Fruit fly (Drosophila melanogaster): ENCODE measurements around the gene ttm2.

ttm2 gene

DNA sequence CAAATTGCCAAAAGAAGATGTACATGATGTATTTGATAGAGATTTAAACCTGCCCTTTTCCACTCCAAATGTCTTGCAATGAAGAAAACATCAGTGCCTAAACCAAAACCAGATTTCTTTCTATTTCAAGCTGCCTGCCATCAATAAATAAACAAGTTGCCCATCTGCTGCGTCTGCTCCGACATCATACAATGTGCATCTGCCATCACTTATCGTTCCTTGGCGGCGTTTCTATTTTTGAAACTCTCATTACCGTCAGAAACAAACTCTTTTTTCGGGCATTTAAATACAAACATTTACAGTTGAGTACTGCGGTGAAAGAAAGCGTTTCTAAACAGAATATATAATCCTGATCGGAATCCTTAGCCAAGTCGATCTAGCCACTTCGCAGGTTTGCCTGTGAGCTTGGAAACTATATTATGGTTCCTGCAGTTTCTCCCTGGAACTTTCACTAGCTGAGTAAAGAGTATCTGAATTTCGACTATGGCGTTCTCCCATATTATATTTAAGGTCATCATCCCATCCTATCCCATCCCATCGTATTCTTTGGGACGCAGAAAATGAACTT lies 20.0 kb downstream of the ttm2 start (continued):
- peak; percentile 21; the same call in 1 of the 2 replicates for TF ChIP-seq vvl (GFP tag; IDR thresholded peaks at IDR 0.05)
- no peak for TF ChIP-seq CG18476 (GFP tag; optimal IDR thresholded peaks at IDR 0.05)
- no peak for TF ChIP-seq cad (GFP tag; optimal IDR thresholded peaks at IDR 0.05)
- peak; percentile 13 for TF ChIP-seq nerfin-1 (tag; optimal IDR thresholded peaks at IDR 0.05)
- no peak for TF ChIP-seq CG12155 (GFP tag; optimal IDR thresholded peaks at IDR 0.05)
- TF ChIP-seq Sox102F (GFP tag; optimal IDR thresholded peaks at IDR 0.05), result no peak
- no peak for TF ChIP-seq vnd (GFP tag; IDR thresholded peaks at IDR 0.05; ENCODE audit: partially characterized antibody)
- TF ChIP-seq Xbp1 (GFP tag; optimal IDR thresholded peaks at IDR 0.05), result peak; percentile 16
- no peak for TF ChIP-seq BEAF-32 (GFP tag; optimal IDR thresholded peaks at IDR 0.05)
- TF ChIP-seq crc (GFP tag; optimal IDR thresholded peaks at IDR 0.05), result no peak
- TF ChIP-seq HLH3B (GFP tag; IDR thresholded peaks at IDR 0.05), result no peak
- no peak for TF ChIP-seq ERR (GFP tag; optimal IDR thresholded peaks at IDR 0.05)
- TF ChIP-seq Six4 (GFP tag; optimal IDR thresholded peaks at IDR 0.05), result no peak
- TF ChIP-seq CG1024 (GFP tag; IDR thresholded peaks at IDR 0.05), result no peak
- no peak for TF ChIP-seq CG5953 (GFP tag; IDR thresholded peaks at IDR 0.05)
- no peak for TF ChIP-seq Dp (GFP tag; optimal IDR thresholded peaks at IDR 0.05)
- TF ChIP-seq CG3281 (GFP tag; optimal IDR thresholded peaks at IDR 0.05), result no peak
- no peak for TF ChIP-seq trh (GFP tag; optimal IDR thresholded peaks at IDR 0.05)
- no peak for TF ChIP-seq p53 (GFP tag; optimal IDR thresholded peaks at IDR 0.05)
- TF ChIP-seq Fer3 (tag; optimal IDR thresholded peaks at IDR 0.05), result no peak
- no peak for TF ChIP-seq CG6272 (GFP tag; IDR thresholded peaks at IDR 0.05)
- no peak for TF ChIP-seq CG4707 (GFP tag; optimal IDR thresholded peaks at IDR 0.05)
- TF ChIP-seq CG30403 (GFP tag; optimal IDR thresholded peaks at IDR 0.05), result no peak
- TF ChIP-seq Oli (tag; optimal IDR thresholded peaks at IDR 0.05), result peak; percentile 39
- no peak for TF ChIP-seq tgo (GFP tag; IDR thresholded peaks at IDR 0.05)
- TF ChIP-seq ham (GFP tag; IDR thresholded peaks at IDR 0.05), result no peak
- no peak for TF ChIP-seq toy (GFP tag; IDR thresholded peaks at IDR 0.05)
- no peak for TF ChIP-seq CG9215 (GFP tag; IDR thresholded peaks at IDR 0.05)
- no peak for TF ChIP-seq pros (GFP tag; optimal IDR thresholded peaks at IDR 0.05)
- peak; percentile 70 for TF ChIP-seq CG14710 (tag; optimal IDR thresholded peaks at IDR 0.05)
- TF ChIP-seq stc (GFP tag; IDR thresholded peaks at IDR 0.05), result no peak
- TF ChIP-seq lmd (GFP tag; IDR thresholded peaks at IDR 0.05), result peak; percentile 14; the same call in 1 of the 2 replicates
- TF ChIP-seq HmgD (GFP tag; optimal IDR thresholded peaks at IDR 0.05), result no peak
- TF ChIP-seq CG8359 (GFP tag; optimal IDR thresholded peaks at IDR 0.05; ENCODE audit: borderline replicate concordance), result no peak
- TF ChIP-seq jigr1 (GFP tag; IDR thresholded peaks at IDR 0.05), result no peak
- peak; percentile 28 for TF ChIP-seq CG9727 (GFP tag; optimal IDR thresholded peaks at IDR 0.05)
- peak; percentile 63 for TF ChIP-seq CG2202 (tag; optimal IDR thresholded peaks at IDR 0.05)
- TF ChIP-seq Ravus (GFP tag; IDR thresholded peaks at IDR 0.05), result no peak
- no peak for TF ChIP-seq bowl (GFP tag; IDR thresholded peaks at IDR 0.05)
- TF ChIP-seq tna (GFP tag; IDR thresholded peaks at IDR 0.05; ENCODE audit: partially characterized antibody), result no peak
- no peak for TF ChIP-seq CG6813 (GFP tag; optimal IDR thresholded peaks at IDR 0.05)
- TF ChIP-seq CG10654 (GFP tag; optimal IDR thresholded peaks at IDR 0.05), result no peak
- TF ChIP-seq CG3065 (GFP tag; optimal IDR thresholded peaks at IDR 0.05), result no peak
- TF ChIP-seq lilli (GFP tag; optimal IDR thresholded peaks at IDR 0.05), result no peak
- peak; percentile 53 for TF ChIP-seq Ssrp (tag; optimal IDR thresholded peaks at IDR 0.05)
- TF ChIP-seq CG4854 (GFP tag; optimal IDR thresholded peaks at IDR 0.05), result no peak
- TF ChIP-seq CG1792 (GFP tag; optimal IDR thresholded peaks at IDR 0.05), result no peak
- TF ChIP-seq CG33213 (GFP tag; optimal IDR thresholded peaks at IDR 0.05), result no peak
- TF ChIP-seq ap (GFP tag; IDR thresholded peaks at IDR 0.05), result no peak
- no peak for TF ChIP-seq shn (GFP tag; optimal IDR thresholded peaks at IDR 0.05)
- TF ChIP-seq CG8281 (tag; optimal IDR thresholded peaks at IDR 0.05), result no peak
- TF ChIP-seq CG2116 (GFP tag; optimal IDR thresholded peaks at IDR 0.05), result no peak
